Fruit fly (Drosophila melanogaster) whole organism, pupa: ENCODE results near the gene CG14441.

Experiments
- CG10348 ChIP-seq: fragments of 200-800 bp; sonication (Bioruptor generic); IDR thresholded peaks from 2 replicates; pipeline ENCODE4 v1.3.6; 2022; ENCODE audit warnings: missing biosample characterization, missing genetic modification characterization
- CG12605 ChIP-seq: fragments of 200-800 bp; sonication (Bioruptor generic); IDR thresholded peaks from 2 replicates; pipeline ENCODE4 v1.3.6; 2022; ENCODE audit warnings: missing biosample characterization, missing genetic modification characterization
- CG13204 ChIP-seq: fragments of 200-800 bp; sonication (Bioruptor generic); optimal IDR thresholded peaks from 2 replicates; lab custom pipeline; 2018; ENCODE audit warnings: missing biosample characterization, mild to moderate bottlenecking, missing genetic modification characterization, moderate library complexity
- CG14655 ChIP-seq: fragments of 200-800 bp; sonication (Bioruptor generic); optimal IDR thresholded peaks from 3 replicates; lab custom pipeline; 2017; ENCODE audit warnings: mild to moderate bottlenecking, missing biosample characterization, missing genetic modification reagents, missing genetic modification characterization
- CG15710 ChIP-seq: fragments of 200-800 bp; sonication (Bioruptor generic); optimal IDR thresholded peaks from 2 replicates; lab custom pipeline; 2018; ENCODE audit warnings: missing biosample characterization, mild to moderate bottlenecking, missing genetic modification characterization, moderate library complexity
- CG17806 ChIP-seq: fragments of 200-800 bp; sonication (Bioruptor generic); optimal IDR thresholded peaks from 2 replicates; lab custom pipeline; 2018; ENCODE audit warnings: missing biosample characterization, mild to moderate bottlenecking, missing genetic modification characterization, moderate library complexity
- CG32121 ChIP-seq: fragments of 200-800 bp; sonication (Bioruptor generic); IDR thresholded peaks from 2 replicates; pipeline ENCODE4 v1.3.6; 2022; ENCODE audit warnings: missing biosample characterization, missing genetic modification characterization
- CG34367 ChIP-seq: fragments of 200-800 bp; sonication (Bioruptor generic); optimal IDR thresholded peaks from 2 replicates; lab custom pipeline; 2018; ENCODE audit warnings: missing biosample characterization, mild to moderate bottlenecking, missing genetic modification characterization
- CG4496 ChIP-seq: fragments of 200-800 bp; sonication (Bioruptor generic); IDR thresholded peaks from 3 replicates; pipeline ENCODE4 v1.3.6; 2022; ENCODE audit warnings: missing biosample characterization, missing genetic modification characterization
- CG8159 ChIP-seq: fragments of 200-800 bp; sonication (Bioruptor generic); optimal IDR thresholded peaks from 3 replicates; lab custom pipeline; 2018; ENCODE audit warnings: missing biosample characterization, mild to moderate bottlenecking, missing genetic modification characterization, moderate library complexity
- CG8301 ChIP-seq: fragments of 200-800 bp; sonication (Bioruptor generic); optimal IDR thresholded peaks from 2 replicates; lab custom pipeline; 2018; ENCODE audit warnings: missing biosample characterization, mild to moderate bottlenecking, missing genetic modification characterization
- CG9948 ChIP-seq: fragments of 200-800 bp; sonication (Bioruptor generic); optimal IDR thresholded peaks from 2 replicates; lab custom pipeline; 2018; ENCODE audit warnings: missing biosample characterization, mild to moderate bottlenecking, missing genetic modification characterization, moderate library complexity
- D1 ChIP-seq: fragments of 200-800 bp; sonication (Bioruptor generic); optimal IDR thresholded peaks from 2 replicates; lab custom pipeline; 2018; ENCODE audit warnings: missing biosample characterization, mild to moderate bottlenecking, missing genetic modification characterization, moderate library complexity
- EcR ChIP-seq: fragments of 200-800 bp; sonication (Bioruptor generic); optimal IDR thresholded peaks from 3 replicates; lab custom pipeline; 2019; ENCODE audit warnings: missing biosample characterization, missing genetic modification characterization, mild to moderate bottlenecking, moderate library complexity, missing genetic modification reagents
- Ets98B ChIP-seq: fragments of 200-800 bp; sonication (Bioruptor generic); IDR thresholded peaks from 2 replicates; pipeline ENCODE4 v1.3.6; 2022; ENCODE audit warnings: missing biosample characterization, missing genetic modification characterization
- Pif1A ChIP-seq: fragments of 200-800 bp; sonication (Bioruptor generic); optimal IDR thresholded peaks from 3 replicates; lab custom pipeline; 2016; ENCODE audit warnings: missing biosample characterization, missing genetic modification characterization
- Pif1B ChIP-seq: fragments of 200-800 bp; sonication (Bioruptor generic); optimal IDR thresholded peaks from 3 replicates; lab custom pipeline; 2016; ENCODE audit warnings: missing biosample characterization, missing genetic modification characterization
- Snoo ChIP-seq: fragments of 200-800 bp; sonication (Bioruptor generic); optimal IDR thresholded peaks from 3 replicates; lab custom pipeline; 2017; ENCODE audit warnings: missing biosample characterization, mild to moderate bottlenecking, missing genetic modification characterization, inconsistent platforms
- fd96Ca ChIP-seq: fragments of 200-800 bp; sonication (Bioruptor generic); IDR thresholded peaks from 3 replicates; pipeline ENCODE4 v1.3.6; 2022; ENCODE audit warnings: missing biosample characterization, missing genetic modification characterization
- gl ChIP-seq: fragments of 200-800 bp; sonication (Bioruptor generic); optimal IDR thresholded peaks from 2 replicates; lab custom pipeline; 2018; ENCODE audit warnings: missing biosample characterization, mild to moderate bottlenecking, missing genetic modification characterization
- rn ChIP-seq: fragments of 200-800 bp; sonication (Bioruptor generic); IDR thresholded peaks from 2 replicates; pipeline ENCODE4 v1.3.6; 2022; ENCODE audit warnings: missing biosample characterization, missing genetic modification characterization

Gene CG14441

DNA sequence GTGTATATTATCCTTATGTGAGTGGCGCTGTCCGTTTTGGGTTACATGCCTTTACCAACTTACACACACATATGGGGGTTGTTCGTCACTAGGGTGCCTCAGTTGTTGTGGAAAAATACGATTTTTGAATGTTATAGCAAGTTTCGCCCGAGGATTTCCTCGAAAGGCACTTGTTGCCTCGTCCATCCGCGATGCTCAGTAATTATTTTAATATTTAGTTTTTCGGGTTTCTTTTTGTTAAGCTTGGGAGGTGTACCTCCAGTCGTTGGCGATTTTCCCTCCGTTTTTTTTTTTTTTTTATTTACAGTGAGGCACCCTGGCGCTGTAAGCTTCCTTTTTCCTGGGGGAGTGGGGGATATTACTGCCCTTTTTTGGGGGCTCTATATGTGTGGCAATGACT lies 2.8 kb upstream of the CG14441 start:
- TF ChIP-seq CG34367 (tag; lab: Kevin White, UChicago) (peak; percentile 55), CG32121 (GFP tag; lab: Robert Waterston, UW) (peak; percentile 66), CG12605 (GFP tag; lab: Robert Waterston, UW) (peak; percentile 67), CG8301 (tag; lab: Kevin White, UChicago) (peak; percentile 61), CG4496 (GFP tag; lab: Robert Waterston, UW) (peak; percentile 77), fd96Ca (GFP tag; lab: Robert Waterston, UW) (peak; percentile 76), rn (GFP tag; lab: Robert Waterston, UW) (0 out of 2 replicates have a peak, but pooled peaks have one; percentile 17), CG8159 (tag; lab: Kevin White, UChicago) (peak; percentile 77), Pif1A (GFP tag; lab: Kevin White, UChicago) (peak; percentile 80), gl (tag; lab: Kevin White, UChicago) (peak; percentile 31), CG14655 (peak; percentile 69), CG9948 (tag; lab: Kevin White, UChicago) (peak; percentile 66), CG13204 (GFP tag; lab: Kevin White, UChicago) (peak; percentile 53), Ets98B (peak; percentile 74), Snoo (peak; percentile 71), D1 (tag; lab: Kevin White, UChicago) (no peak), CG10348 (no peak), EcR (GFP tag; lab: Kevin White, UChicago) (no peak), CG17806 (peak; percentile 63), Pif1B (GFP tag; lab: Kevin White, UChicago) (peak; percentile 66), CG15710 (peak; percentile 75)
- TF ChIP-seq, all 21 proteins: peak for 18

- peak; percentile 6 for TF ChIP-seq Pif1B (GFP tag; lab: Kevin White, UChicago)
- TF ChIP-seq Pif1A (GFP tag; lab: Kevin White, UChicago), result no peak
- TF ChIP-seq CG34367 (tag; lab: Kevin White, UChicago), result no peak
- peak; percentile 3 for TF ChIP-seq D1 (tag; lab: Kevin White, UChicago)
Measured at dm6 chrX:6698248-6698812, 978 bp upstream of the CG14441 start, which contains the start of gene CG14440. TSS of gene CG14440 (minus strand) at chrX:6698567.

dm6 chrX:6700263-6700989 lies 1.1 kb downstream of the CG14441 start:
- TF ChIP-seq CG13204 (GFP tag; lab: Kevin White, UChicago) (no peak), CG14655 (no peak), Snoo (no peak), CG9948 (tag; lab: Kevin White, UChicago) (no peak), fd96Ca (GFP tag; lab: Robert Waterston, UW) (no peak), EcR (GFP tag; lab: Kevin White, UChicago) (peak; percentile 25), CG12605 (GFP tag; lab: Robert Waterston, UW) (no peak), CG17806 (no peak), CG34367 (tag; lab: Kevin White, UChicago) (no peak), CG10348 (no peak), D1 (tag; lab: Kevin White, UChicago) (no peak), Pif1A (GFP tag; lab: Kevin White, UChicago) (peak; percentile 10), CG15710 (no peak), Ets98B (no peak), gl (tag; lab: Kevin White, UChicago) (no peak)

- no peak for TF ChIP-seq CG32121 (GFP tag; lab: Robert Waterston, UW)
- TF ChIP-seq EcR (GFP tag; lab: Kevin White, UChicago), result no peak
- TF ChIP-seq CG34367 (tag; lab: Kevin White, UChicago), result no peak
- TF ChIP-seq CG12605 (GFP tag; lab: Robert Waterston, UW), result no peak
- TF ChIP-seq CG4496 (GFP tag; lab: Robert Waterston, UW), result no peak
- no peak for TF ChIP-seq CG13204 (GFP tag; lab: Kevin White, UChicago)
- no peak for TF ChIP-seq fd96Ca (GFP tag; lab: Robert Waterston, UW)
- no peak for TF ChIP-seq CG8301 (tag; lab: Kevin White, UChicago)
- TF ChIP-seq CG17806, result no peak
- TF ChIP-seq D1 (tag; lab: Kevin White, UChicago), result no peak
- no peak for TF ChIP-seq CG10348
- TF ChIP-seq Ets98B, result no peak
- TF ChIP-seq Snoo, result no peak
- TF ChIP-seq rn (GFP tag; lab: Robert Waterston, UW), result no peak
- TF ChIP-seq CG8159 (tag; lab: Kevin White, UChicago), result no peak
- TF ChIP-seq gl (tag; lab: Kevin White, UChicago), result no peak
- TF ChIP-seq CG15710, result no peak
Measured at dm6 chrX:6700990-6701530, 1.8 kb downstream of the CG14441 start.

DNA sequence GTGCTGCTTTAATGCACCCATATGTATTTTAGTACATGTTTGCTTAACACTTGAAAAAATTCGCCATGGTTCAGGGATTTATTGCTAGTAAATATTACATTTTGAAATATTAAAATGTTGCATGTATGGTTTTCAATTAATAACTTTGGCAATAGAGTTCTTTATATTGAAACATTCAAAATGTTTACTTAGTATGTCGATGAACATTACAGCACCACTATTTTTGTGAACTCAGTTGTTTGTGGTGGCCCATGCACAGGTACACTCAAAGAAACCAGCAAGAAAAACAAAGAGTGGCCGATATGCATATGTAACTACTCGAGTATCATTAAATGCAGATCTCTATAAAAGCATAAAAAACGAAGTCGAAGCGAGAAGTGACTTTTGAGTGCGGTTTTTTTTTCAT lies 2.7 kb downstream of the CG14441 start:
- TF ChIP-seq CG4496 (GFP tag; lab: Robert Waterston, UW) (peak; percentile 88), CG32121 (GFP tag; lab: Robert Waterston, UW) (peak; percentile 83), CG8301 (tag; lab: Kevin White, UChicago) (peak; percentile 80), Ets98B (peak; percentile 78), CG34367 (tag; lab: Kevin White, UChicago) (peak; percentile 74), CG8159 (tag; lab: Kevin White, UChicago) (peak; percentile 83), CG15710 (peak; percentile 78), CG9948 (tag; lab: Kevin White, UChicago) (peak; percentile 74), CG14655 (peak; percentile 82), Snoo (peak; percentile 9), CG17806 (peak; percentile 74), gl (tag; lab: Kevin White, UChicago) (peak; percentile 33), CG12605 (GFP tag; lab: Robert Waterston, UW) (peak; percentile 53; the same call in 1 of the 2 replicates), rn (GFP tag; lab: Robert Waterston, UW) (peak; percentile 51), D1 (tag; lab: Kevin White, UChicago) (peak; percentile 43), Pif1A (GFP tag; lab: Kevin White, UChicago) (peak; percentile 74), Pif1B (GFP tag; lab: Kevin White, UChicago) (peak; percentile 67), fd96Ca (GFP tag; lab: Robert Waterston, UW) (peak; percentile 66; the same call in 2 of the 3 replicates), CG13204 (GFP tag; lab: Kevin White, UChicago) (peak; percentile 54), EcR (GFP tag; lab: Kevin White, UChicago) (no peak), CG10348 (0 out of 2 replicates have a peak, but pooled peaks have one; percentile 45)
